Worm (Caenorhabditis elegans): ENCODE data around the gene F41C6.6.

ce11 chrX:6885227-6885853 is 3.6 kb upstream of the F41C6.6 start, which contains the start of gene F41C6.7:
- TF ChIP-seq W03F9.2 (tag; optimal IDR thresholded peaks at IDR 0.05) (no peak), him-1 (tag; optimal IDR thresholded peaks at IDR 0.05) (no peak), dao-5 (tag; optimal IDR thresholded peaks at IDR 0.05) (no peak)

Data from whole organism, L4/young adult.